Fruit fly (Drosophila melanogaster) whole organism, embryonic: ENCODE measurements around the gene DIP-alpha.
A peak's percentile ranks its signal among the peaks of the same experiment; 100 is the strongest.

ENCODE experiments used
- Abd-B ChIP-seq: fragments of 200-800 bp; sonication (Bioruptor generic); optimal IDR thresholded peaks from 2 replicates; lab custom pipeline; 2018; ENCODE audit warnings: missing biosample characterization, mild to moderate bottlenecking, missing genetic modification characterization, moderate library complexity
- Aef1 ChIP-seq: fragments of 200-800 bp; sonication (Bioruptor generic); IDR thresholded peaks from 3 replicates; pipeline ENCODE4 v1.3.6; 2022; ENCODE audit warnings: missing biosample characterization, missing genetic modification characterization
- Antp ChIP-seq: fragments of 200-800 bp; sonication (Bioruptor generic); optimal IDR thresholded peaks from 3 replicates; lab custom pipeline; 2016; ENCODE audit warnings: missing biosample characterization, missing genetic modification characterization
- Bteb2 ChIP-seq: fragments of 200-800 bp; sonication (Bioruptor generic); optimal IDR thresholded peaks from 2 replicates; lab custom pipeline; 2016; ENCODE audit warnings: missing biosample characterization, missing genetic modification characterization
- CG10321 ChIP-seq: fragments of 200-800 bp; sonication (Bioruptor generic); IDR thresholded peaks from 2 replicates; pipeline ENCODE4 v1.3.6; 2022; ENCODE audit warnings: missing biosample characterization, missing genetic modification characterization
- CG10366 ChIP-seq: fragments of 200-800 bp; sonication (Bioruptor generic); IDR thresholded peaks from 2 replicates; pipeline ENCODE4 v1.3.6; 2022; ENCODE audit warnings: missing biosample characterization, missing genetic modification characterization
- CG11085 ChIP-seq: fragments of 200-800 bp; sonication (Bioruptor generic); IDR thresholded peaks from 2 replicates; pipeline ENCODE4 v1.3.6; 2022; ENCODE audit warnings: missing biosample characterization, missing genetic modification characterization
- CG11504 ChIP-seq: fragments of 200-800 bp; sonication (Bioruptor generic); optimal IDR thresholded peaks from 3 replicates; lab custom pipeline; 2019; ENCODE audit warnings: missing biosample characterization, mild to moderate bottlenecking, missing genetic modification characterization, moderate library complexity
- CG12391 ChIP-seq: fragments of 200-800 bp; sonication (Bioruptor generic); optimal IDR thresholded peaks from 3 replicates; lab custom pipeline; 2018; ENCODE audit warnings: missing biosample characterization, mild to moderate bottlenecking, missing genetic modification characterization, moderate library complexity
- CG13894 ChIP-seq: fragments of 200-800 bp; sonication (Bioruptor generic); optimal IDR thresholded peaks from 3 replicates; lab custom pipeline; 2018; ENCODE audit warnings: missing biosample characterization, mild to moderate bottlenecking, missing genetic modification characterization, moderate library complexity
- CG2875 ChIP-seq: fragments of 200-800 bp; sonication (Bioruptor generic); optimal IDR thresholded peaks from 2 replicates; lab custom pipeline; 2017; ENCODE audit warnings: missing biosample characterization, mild to moderate bottlenecking, missing genetic modification characterization, missing genetic modification reagents
- CG2889 ChIP-seq: fragments of 200-800 bp; sonication (Bioruptor generic); IDR thresholded peaks from 3 replicates; pipeline ENCODE4 v1.3.6; 2022; ENCODE audit warnings: missing biosample characterization, missing genetic modification characterization
- CG30403 ChIP-seq: fragments of 200-800 bp; sonication (Bioruptor generic); optimal IDR thresholded peaks from 3 replicates; lab custom pipeline; 2016; ENCODE audit warnings: missing biosample characterization, missing genetic modification characterization
- CG3065 ChIP-seq: fragments of 200-800 bp; sonication (Bioruptor generic); optimal IDR thresholded peaks from 2 replicates; lab custom pipeline; 2016; ENCODE audit warnings: missing biosample characterization, missing genetic modification characterization
- CG31441 ChIP-seq: fragments of 200-800 bp; sonication (Bioruptor generic); IDR thresholded peaks from 2 replicates; pipeline ENCODE4 v1.3.6; 2022; ENCODE audit warnings: missing biosample characterization, missing genetic modification characterization
- CG34376 ChIP-seq: fragments of 200-800 bp; sonication (Bioruptor generic); optimal IDR thresholded peaks from 2 replicates; lab custom pipeline; 2018; ENCODE audit warnings: missing biosample characterization, mild to moderate bottlenecking, missing genetic modification characterization
- CG4424 ChIP-seq: fragments of 200-800 bp; sonication (Bioruptor generic); optimal IDR thresholded peaks from 3 replicates; lab custom pipeline; 2016; ENCODE audit warnings: missing biosample characterization, missing genetic modification characterization
- CG5180 ChIP-seq: fragments of 200-800 bp; sonication (Bioruptor generic); optimal IDR thresholded peaks from 3 replicates; lab custom pipeline; 2017; ENCODE audit warnings: missing biosample characterization, missing genetic modification characterization, mild to moderate bottlenecking, moderate library complexity, missing genetic modification reagents
- CG6175 ChIP-seq: fragments of 200-800 bp; sonication (Bioruptor generic); IDR thresholded peaks from 3 replicates; pipeline ENCODE4 v1.3.6; 2022; ENCODE audit warnings: missing biosample characterization, missing genetic modification characterization
- CG6765 ChIP-seq: fragments of 200-800 bp; sonication (Bioruptor generic); optimal IDR thresholded peaks from 3 replicates; lab custom pipeline; 2017; ENCODE audit warnings: missing biosample characterization, mild to moderate bottlenecking, missing genetic modification characterization
- CG6813 ChIP-seq: fragments of 200-800 bp; sonication (Bioruptor generic); optimal IDR thresholded peaks from 2 replicates; lab custom pipeline; 2017; ENCODE audit warnings: missing biosample characterization, missing genetic modification characterization, mild to moderate bottlenecking, moderate library complexity, missing genetic modification reagents
- CG7372 ChIP-seq: fragments of 200-800 bp; sonication (Bioruptor generic); IDR thresholded peaks from 2 replicates; pipeline ENCODE4 v1.3.6; 2022; ENCODE audit warnings: missing biosample characterization, missing genetic modification characterization
- CG7839 ChIP-seq: fragments of 200-800 bp; sonication (Bioruptor generic); optimal IDR thresholded peaks from 3 replicates; lab custom pipeline; 2018; ENCODE audit warnings: missing biosample characterization, mild to moderate bottlenecking, missing genetic modification characterization, moderate library complexity
- CG8944 ChIP-seq: fragments of 200-800 bp; sonication (Bioruptor generic); optimal IDR thresholded peaks from 3 replicates; lab custom pipeline; 2016; ENCODE audit warnings: missing biosample characterization, missing genetic modification characterization
- CG9609 ChIP-seq: fragments of 200-800 bp; sonication (Bioruptor generic); optimal IDR thresholded peaks from 3 replicates; lab custom pipeline; 2016; ENCODE audit warnings: missing biosample characterization, missing genetic modification characterization
- CoRest ChIP-seq: fragments of 200-800 bp; sonication (Bioruptor generic); optimal IDR thresholded peaks from 3 replicates; lab custom pipeline; 2018; ENCODE audit warnings: missing biosample characterization, mild to moderate bottlenecking, missing genetic modification characterization, moderate library complexity
- Dbx ChIP-seq: fragments of 200-800 bp; sonication (Bioruptor generic); IDR thresholded peaks from 3 replicates; pipeline ENCODE4 v1.3.6; 2022; ENCODE audit warnings: missing biosample characterization, missing genetic modification characterization
- Dip3 ChIP-seq: fragments of 200-800 bp; sonication (Bioruptor generic); optimal IDR thresholded peaks from 3 replicates; lab custom pipeline; 2016; ENCODE audit warnings: missing biosample characterization, missing genetic modification characterization
- HLH3B ChIP-seq: fragments of 200-800 bp; sonication (Bioruptor generic); IDR thresholded peaks from 2 replicates; pipeline ENCODE4 v1.3.6; 2022; ENCODE audit warnings: missing biosample characterization, missing genetic modification characterization
- Hsf ChIP-seq: fragments of 200-800 bp; sonication (Bioruptor generic); optimal IDR thresholded peaks from 3 replicates; lab custom pipeline; 2016; ENCODE audit warnings: missing biosample characterization, missing genetic modification characterization
- Med ChIP-seq: fragments of 200-800 bp; sonication (Bioruptor generic); peaks from one replicate; lab custom pipeline; 2016; ENCODE audit warnings: missing biosample characterization, missing genetic modification characterization, mild to moderate bottlenecking, inconsistent platforms, moderate library complexity
- NfI ChIP-seq: fragments of 200-800 bp; sonication (Bioruptor generic); optimal IDR thresholded peaks from 3 replicates; lab custom pipeline; 2018; ENCODE audit warnings: missing biosample characterization, mild to moderate bottlenecking, missing genetic modification characterization, moderate library complexity
- Sry-β ChIP-seq: fragments of 200-800 bp; sonication (Bioruptor generic); optimal IDR thresholded peaks from 2 replicates; lab custom pipeline; 2018; ENCODE audit warnings: missing biosample characterization, mild to moderate bottlenecking, missing genetic modification characterization, moderate library complexity
- Stat92E ChIP-seq, 3 experiments: fragments of >200 bp in 2 of 3; fragments of 200-800 bp in 1 of 3; sonication (Bioruptor generic) in 1 of 3; optimal IDR thresholded peaks; 2 replicates each; lab custom pipeline; 2017 to 2019; ENCODE audit warnings: missing biosample characterization in 3 of 3, missing genetic modification characterization in 3 of 3, mild to moderate bottlenecking in 1 of 3, moderate library complexity in 1 of 3
- Taf1 ChIP-seq: fragments of 200-800 bp; sonication (Bioruptor generic); IDR thresholded peaks from 2 replicates; pipeline ENCODE4 v1.3.6; 2022; ENCODE audit warnings: missing biosample characterization, missing genetic modification characterization
- Vsx1 ChIP-seq: fragments of 200-800 bp; sonication (Bioruptor generic); optimal IDR thresholded peaks from 2 replicates; lab custom pipeline; 2017; ENCODE audit warnings: missing biosample characterization, mild to moderate bottlenecking, missing genetic modification characterization, missing genetic modification reagents
- cas ChIP-seq: fragments of 200-800 bp; sonication (Bioruptor generic); IDR thresholded peaks from 2 replicates; pipeline ENCODE4 v1.3.6; 2022; ENCODE audit warnings: missing biosample characterization, missing genetic modification characterization
- chm ChIP-seq: fragments of 200-800 bp; sonication (Bioruptor generic); IDR thresholded peaks from 2 replicates; pipeline ENCODE4 v1.3.6; 2022; ENCODE audit warnings: missing biosample characterization, missing genetic modification characterization
- crp ChIP-seq, 2 experiments: fragments of 200-800 bp; sonication (Bioruptor generic); optimal IDR thresholded peaks; 2 replicates in 1 of 2; 3 replicates in 1 of 2; lab custom pipeline; 2017; ENCODE audit warnings: missing biosample characterization in 2 of 2, missing genetic modification characterization in 2 of 2, mild to moderate bottlenecking in 1 of 2, moderate library complexity in 1 of 2
- danr ChIP-seq: fragments of 200-800 bp; sonication (Bioruptor generic); IDR thresholded peaks from 2 replicates; pipeline ENCODE4 v1.3.6; 2022; ENCODE audit warnings: missing biosample characterization, missing genetic modification characterization
- dmrt99B ChIP-seq: fragments of 200-800 bp; sonication (Bioruptor generic); optimal IDR thresholded peaks from 2 replicates; lab custom pipeline; 2018; ENCODE audit warnings: missing biosample characterization, mild to moderate bottlenecking, missing genetic modification characterization, moderate library complexity
- gcm2 ChIP-seq: fragments of 200-800 bp; sonication (Bioruptor generic); optimal IDR thresholded peaks from 2 replicates; lab custom pipeline; 2016; ENCODE audit warnings: missing biosample characterization, missing genetic modification characterization
- grn ChIP-seq: fragments of 200-800 bp; sonication (Bioruptor generic); optimal IDR thresholded peaks from 3 replicates; lab custom pipeline; 2017; ENCODE audit warnings: missing biosample characterization, missing genetic modification characterization
- gt ChIP-seq: fragments of 200-800 bp; sonication (Bioruptor generic); IDR thresholded peaks from 2 replicates; pipeline ENCODE4 v1.3.6; 2022; ENCODE audit warnings: missing biosample characterization, missing genetic modification characterization
- kah ChIP-seq: fragments of 200-800 bp; sonication (Bioruptor generic); optimal IDR thresholded peaks from 2 replicates; lab custom pipeline; 2018; ENCODE audit warnings: missing biosample characterization, mild to moderate bottlenecking, missing genetic modification characterization
- lab ChIP-seq: fragments of 200-800 bp; sonication (Bioruptor generic); optimal IDR thresholded peaks from 3 replicates; lab custom pipeline; 2017; ENCODE audit warnings: missing biosample characterization, missing genetic modification characterization, mild to moderate bottlenecking, moderate library complexity, missing genetic modification reagents
- lilli ChIP-seq: fragments of 200-800 bp; sonication (Bioruptor generic); optimal IDR thresholded peaks from 3 replicates; lab custom pipeline; 2016; ENCODE audit warnings: missing biosample characterization, missing genetic modification characterization
- lmd ChIP-seq: fragments of 200-800 bp; sonication (Bioruptor generic); IDR thresholded peaks from 2 replicates; pipeline ENCODE4 v1.3.6; 2022; ENCODE audit warnings: missing biosample characterization, missing genetic modification characterization
- row ChIP-seq: fragments of 200-800 bp; sonication (Bioruptor generic); IDR thresholded peaks from 3 replicates; pipeline ENCODE4 v1.3.6; 2022; ENCODE audit warnings: missing biosample characterization, missing genetic modification characterization
- tup ChIP-seq: fragments of 200-800 bp; sonication (Bioruptor generic); optimal IDR thresholded peaks from 2 replicates; lab custom pipeline; 2016; ENCODE audit warnings: missing biosample characterization, mild to moderate bottlenecking, missing genetic modification characterization, moderate library complexity
- twi ChIP-seq: fragments of 200-800 bp; optimal IDR thresholded peaks from 2 replicates; lab custom pipeline; 2019; ENCODE audit warnings: missing biosample characterization, mild to moderate bottlenecking, missing genetic modification characterization, moderate library complexity

Gene DIP-alpha

dm6 chrX:3549275-3549674 lies 22.2 kb downstream of the DIP-alpha start:
- TF ChIP-seq Antp (GFP tag; lab: Kevin White, UChicago) (no peak), Hsf (GFP tag; lab: Kevin White, UChicago) (no peak), grn (GFP tag; lab: Kevin White, UChicago) (no peak), CG11504 (tag; lab: Kevin White, UChicago) (peak; percentile 16), twi (tag; lab: Kevin White, UChicago) (no peak), Vsx1 (no peak), CG34376 (GFP tag; lab: Kevin White, UChicago) (no peak), CG11085 (GFP tag; lab: Robert Waterston, UW) (no peak), CG2875 (no peak), Taf1 (GFP tag; lab: Robert Waterston, UW) (no peak), CG8944 (no peak), crp (GFP tag; optimal IDR thresholded peaks at IDR 0.05; lab: Kevin White, UChicago) (no peak), CG5180 (peak; percentile 52), cas (GFP tag; lab: Robert Waterston, UW) (no peak), chm (GFP tag; lab: Robert Waterston, UW) (no peak), HLH3B (GFP tag; lab: Robert Waterston, UW) (no peak), CG9609 (no peak), CG4424 (no peak), row (GFP tag; lab: Robert Waterston, UW) (peak; percentile 41; the same call in 2 of the 3 replicates), CG6175 (GFP tag; lab: Robert Waterston, UW) (no peak), danr (GFP tag; lab: Robert Waterston, UW) (no peak), CoRest (tag; lab: Kevin White, UChicago) (no peak), gcm2 (GFP tag; lab: Kevin White, UChicago) (no peak), kah (GFP tag; lab: Kevin White, UChicago) (no peak), CG12391 (no peak), CG10321 (GFP tag; lab: Robert Waterston, UW) (no peak), CG7372 (GFP tag; lab: Robert Waterston, UW) (no peak), Dip3 (GFP tag; lab: Kevin White, UChicago) (no peak), CG3065 (GFP tag; lab: Kevin White, UChicago) (no peak), Abd-B (GFP tag; lab: Kevin White, UChicago) (no peak), CG2889 (no peak), Sry-β (peak; percentile 74), gt (GFP tag; lab: Robert Waterston, UW) (no peak), Stat92E (GFP tag; optimal IDR thresholded peaks at IDR 0.05; lab: Kevin White, UChicago) (no peak), CG6765 (GFP tag; lab: Kevin White, UChicago) (no peak)

- peak; percentile 35 for TF ChIP-seq CG7839 (tag; lab: Kevin White, UChicago)
- TF ChIP-seq lmd (GFP tag; lab: Robert Waterston, UW), result peak; percentile 41; the same call in 1 of the 2 replicates
- TF ChIP-seq Med, result peak; percentile 63
- peak; percentile 34 for TF ChIP-seq lilli (GFP tag; lab: Kevin White, UChicago)
- TF ChIP-seq Aef1 (GFP tag; lab: Robert Waterston, UW), result peak; percentile 38; the same call in 2 of the 3 replicates
- 0 out of 3 replicates have a peak, but pooled peaks have one; percentile 11 for TF ChIP-seq Dbx
- peak; percentile 65 for TF ChIP-seq lab (GFP tag; lab: Kevin White, UChicago)
- TF ChIP-seq tup, result no peak
- TF ChIP-seq CG6813 (GFP tag; lab: Kevin White, UChicago), result no peak
- TF ChIP-seq dmrt99B (tag; lab: Kevin White, UChicago), result peak; percentile 45
- no peak for TF ChIP-seq Bteb2
- peak; percentile 17; the same call in 1 of the 2 replicates for TF ChIP-seq CG31441 (GFP tag; lab: Robert Waterston, UW)
- no peak for TF ChIP-seq gcm2 (GFP tag; lab: Kevin White, UChicago)
- peak; percentile 8 for TF ChIP-seq NfI
- TF ChIP-seq CG30403 (GFP tag; lab: Kevin White, UChicago), result peak; percentile 19
- peak; percentile 26; the same call in 1 of the 2 replicates for TF ChIP-seq CG10366 (GFP tag; lab: Robert Waterston, UW)
- TF ChIP-seq CG13894 (tag; lab: Kevin White, UChicago), result no peak
- TF ChIP-seq CG11504 (tag; lab: Kevin White, UChicago), result peak; percentile 53
Observed at dm6 chrX:3548568-3548967, 22.9 kb downstream of the DIP-alpha start.
